Fruit fly (Drosophila melanogaster) whole organism, pupa: Measurements from ENCODE around the gene Qsox3.
A peak's percentile ranks its signal among the peaks of the same experiment; 100 is the strongest.

Experiments
- CG10348 ChIP-seq: fragments of 200-800 bp; sonication (Bioruptor generic); IDR thresholded peaks from 2 replicates; pipeline ENCODE4 v1.3.6; 2022; ENCODE audit warnings: missing biosample characterization, missing genetic modification characterization
- CG12605 ChIP-seq: fragments of 200-800 bp; sonication (Bioruptor generic); IDR thresholded peaks from 2 replicates; pipeline ENCODE4 v1.3.6; 2022; ENCODE audit warnings: missing biosample characterization, missing genetic modification characterization
- CG13204 ChIP-seq: fragments of 200-800 bp; sonication (Bioruptor generic); optimal IDR thresholded peaks from 2 replicates; lab custom pipeline; 2018; ENCODE audit warnings: missing biosample characterization, mild to moderate bottlenecking, missing genetic modification characterization, moderate library complexity
- CG14655 ChIP-seq: fragments of 200-800 bp; sonication (Bioruptor generic); optimal IDR thresholded peaks from 3 replicates; lab custom pipeline; 2017; ENCODE audit warnings: mild to moderate bottlenecking, missing biosample characterization, missing genetic modification reagents, missing genetic modification characterization
- CG15710 ChIP-seq: fragments of 200-800 bp; sonication (Bioruptor generic); optimal IDR thresholded peaks from 2 replicates; lab custom pipeline; 2018; ENCODE audit warnings: missing biosample characterization, mild to moderate bottlenecking, missing genetic modification characterization, moderate library complexity
- CG17806 ChIP-seq: fragments of 200-800 bp; sonication (Bioruptor generic); optimal IDR thresholded peaks from 2 replicates; lab custom pipeline; 2018; ENCODE audit warnings: missing biosample characterization, mild to moderate bottlenecking, missing genetic modification characterization, moderate library complexity
- CG32121 ChIP-seq: fragments of 200-800 bp; sonication (Bioruptor generic); IDR thresholded peaks from 2 replicates; pipeline ENCODE4 v1.3.6; 2022; ENCODE audit warnings: missing biosample characterization, missing genetic modification characterization
- CG34367 ChIP-seq: fragments of 200-800 bp; sonication (Bioruptor generic); optimal IDR thresholded peaks from 2 replicates; lab custom pipeline; 2018; ENCODE audit warnings: missing biosample characterization, mild to moderate bottlenecking, missing genetic modification characterization
- CG4496 ChIP-seq: fragments of 200-800 bp; sonication (Bioruptor generic); IDR thresholded peaks from 3 replicates; pipeline ENCODE4 v1.3.6; 2022; ENCODE audit warnings: missing biosample characterization, missing genetic modification characterization
- CG8159 ChIP-seq: fragments of 200-800 bp; sonication (Bioruptor generic); optimal IDR thresholded peaks from 3 replicates; lab custom pipeline; 2018; ENCODE audit warnings: missing biosample characterization, mild to moderate bottlenecking, missing genetic modification characterization, moderate library complexity
- CG8301 ChIP-seq: fragments of 200-800 bp; sonication (Bioruptor generic); optimal IDR thresholded peaks from 2 replicates; lab custom pipeline; 2018; ENCODE audit warnings: missing biosample characterization, mild to moderate bottlenecking, missing genetic modification characterization
- CG9948 ChIP-seq: fragments of 200-800 bp; sonication (Bioruptor generic); optimal IDR thresholded peaks from 2 replicates; lab custom pipeline; 2018; ENCODE audit warnings: missing biosample characterization, mild to moderate bottlenecking, missing genetic modification characterization, moderate library complexity
- D1 ChIP-seq: fragments of 200-800 bp; sonication (Bioruptor generic); optimal IDR thresholded peaks from 2 replicates; lab custom pipeline; 2018; ENCODE audit warnings: missing biosample characterization, mild to moderate bottlenecking, missing genetic modification characterization, moderate library complexity
- EcR ChIP-seq: fragments of 200-800 bp; sonication (Bioruptor generic); optimal IDR thresholded peaks from 3 replicates; lab custom pipeline; 2019; ENCODE audit warnings: missing biosample characterization, missing genetic modification characterization, mild to moderate bottlenecking, moderate library complexity, missing genetic modification reagents
- Ets98B ChIP-seq: fragments of 200-800 bp; sonication (Bioruptor generic); IDR thresholded peaks from 2 replicates; pipeline ENCODE4 v1.3.6; 2022; ENCODE audit warnings: missing biosample characterization, missing genetic modification characterization
- Pif1A ChIP-seq: fragments of 200-800 bp; sonication (Bioruptor generic); optimal IDR thresholded peaks from 3 replicates; lab custom pipeline; 2016; ENCODE audit warnings: missing biosample characterization, missing genetic modification characterization
- Pif1B ChIP-seq: fragments of 200-800 bp; sonication (Bioruptor generic); optimal IDR thresholded peaks from 3 replicates; lab custom pipeline; 2016; ENCODE audit warnings: missing biosample characterization, missing genetic modification characterization
- Snoo ChIP-seq: fragments of 200-800 bp; sonication (Bioruptor generic); optimal IDR thresholded peaks from 3 replicates; lab custom pipeline; 2017; ENCODE audit warnings: missing biosample characterization, mild to moderate bottlenecking, missing genetic modification characterization, inconsistent platforms
- fd96Ca ChIP-seq: fragments of 200-800 bp; sonication (Bioruptor generic); IDR thresholded peaks from 3 replicates; pipeline ENCODE4 v1.3.6; 2022; ENCODE audit warnings: missing biosample characterization, missing genetic modification characterization
- gl ChIP-seq: fragments of 200-800 bp; sonication (Bioruptor generic); optimal IDR thresholded peaks from 2 replicates; lab custom pipeline; 2018; ENCODE audit warnings: missing biosample characterization, mild to moderate bottlenecking, missing genetic modification characterization
- rn ChIP-seq: fragments of 200-800 bp; sonication (Bioruptor generic); IDR thresholded peaks from 2 replicates; pipeline ENCODE4 v1.3.6; 2022; ENCODE audit warnings: missing biosample characterization, missing genetic modification characterization

Gene Qsox3

DNA sequence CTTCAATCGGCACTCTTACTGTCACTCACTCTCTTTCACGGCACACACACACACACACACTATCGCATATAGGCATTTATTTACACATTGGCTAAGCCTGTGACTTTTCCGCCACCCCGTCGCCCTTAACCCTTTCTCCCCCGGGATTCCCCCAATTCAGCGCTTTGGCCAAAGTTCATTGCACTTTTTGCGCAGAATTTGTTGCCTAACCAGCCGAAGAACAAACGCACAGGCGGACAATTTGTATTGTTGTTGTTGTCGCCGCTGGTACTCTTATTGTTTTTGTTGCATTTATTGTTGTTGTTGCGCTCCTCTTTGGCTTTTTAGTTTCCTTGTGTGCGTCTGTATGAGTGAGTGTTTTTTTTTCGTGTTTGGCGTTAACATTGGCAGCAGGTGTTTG is 12.9 kb upstream of the Qsox3 start:
- TF ChIP-seq EcR (GFP tag; lab: Kevin White, UChicago): peak; percentile 78
- TF ChIP-seq Ets98B (GFP tag; lab: Robert Waterston, UW): no peak
- no peak for TF ChIP-seq fd96Ca (GFP tag; lab: Robert Waterston, UW)
- TF ChIP-seq, all 21 proteins: peak for 1

dm6 chr3R:21899170-21899575 is 12.4 kb upstream of the Qsox3 start:
- TF ChIP-seq CG9948: peak; percentile 76
- peak; percentile 33; the same call in 1 of the 2 replicates for TF ChIP-seq Ets98B (GFP tag; lab: Robert Waterston, UW)
- peak; percentile 79 for TF ChIP-seq CG8301 (tag; lab: Kevin White, UChicago)
- TF ChIP-seq CG8159 (tag; lab: Kevin White, UChicago): peak; percentile 87
- peak; percentile 84 for TF ChIP-seq CG17806
- TF ChIP-seq CG13204: peak; percentile 28
- TF ChIP-seq EcR (GFP tag; lab: Kevin White, UChicago): no peak
- TF ChIP-seq CG32121: no peak
- peak; percentile 89 for TF ChIP-seq CG14655 (GFP tag; lab: Kevin White, UChicago)
- TF ChIP-seq gl: peak; percentile 53
- no peak for TF ChIP-seq rn (GFP tag; lab: Robert Waterston, UW)
- TF ChIP-seq Snoo (tag; lab: Kevin White, UChicago): peak; percentile 51
- peak; percentile 51 for TF ChIP-seq D1 (tag; lab: Kevin White, UChicago)
- TF ChIP-seq CG12605: peak; percentile 42; the same call in 1 of the 2 replicates
- TF ChIP-seq Pif1A: peak; percentile 57
- no peak for TF ChIP-seq CG10348 (GFP tag; lab: Robert Waterston, UW)
- TF ChIP-seq CG4496 (GFP tag; lab: Robert Waterston, UW): peak; percentile 45; the same call in 1 of the 3 replicates
- TF ChIP-seq Pif1B (GFP tag; lab: Kevin White, UChicago): peak; percentile 58
- TF ChIP-seq CG34367 (tag; lab: Kevin White, UChicago): peak; percentile 24
- TF ChIP-seq fd96Ca (GFP tag; lab: Robert Waterston, UW): no peak
- TF ChIP-seq CG15710 (tag; lab: Kevin White, UChicago): peak; percentile 72

- TF ChIP-seq CG14655 (GFP tag; lab: Kevin White, UChicago) (peak; percentile 5), Pif1B (GFP tag; lab: Kevin White, UChicago) (no peak), EcR (GFP tag; lab: Kevin White, UChicago) (peak; percentile 90), CG15710 (tag; lab: Kevin White, UChicago) (peak; percentile 2)
- TF ChIP-seq, all 21 proteins: peak for 3
Measured at dm6 chr3R:21904345-21904744, 7.3 kb upstream of the Qsox3 start.

dm6 chr3R:21905615-21906014 is 6.0 kb upstream of the Qsox3 start:
- TF ChIP-seq fd96Ca (GFP tag; lab: Robert Waterston, UW) (peak; percentile 82; the same call in 2 of the 3 replicates), CG13204 (peak; percentile 57), CG4496 (GFP tag; lab: Robert Waterston, UW) (peak; percentile 91), rn (GFP tag; lab: Robert Waterston, UW) (peak; percentile 78), CG17806 (peak; percentile 91), EcR (GFP tag; lab: Kevin White, UChicago) (peak; percentile 6), CG15710 (tag; lab: Kevin White, UChicago) (peak; percentile 89), CG32121 (peak; percentile 83), gl (peak; percentile 65), CG8159 (tag; lab: Kevin White, UChicago) (peak; percentile 88), Ets98B (GFP tag; lab: Robert Waterston, UW) (peak; percentile 90), Snoo (tag; lab: Kevin White, UChicago) (peak; percentile 81), Pif1A (peak; percentile 87), CG10348 (GFP tag; lab: Robert Waterston, UW) (no peak), CG14655 (GFP tag; lab: Kevin White, UChicago) (peak; percentile 94), CG9948 (peak; percentile 94), CG12605 (peak; percentile 83), D1 (tag; lab: Kevin White, UChicago) (peak; percentile 84), CG8301 (tag; lab: Kevin White, UChicago) (peak; percentile 94), CG34367 (tag; lab: Kevin White, UChicago) (peak; percentile 87), Pif1B (GFP tag; lab: Kevin White, UChicago) (peak; percentile 85)

DNA sequence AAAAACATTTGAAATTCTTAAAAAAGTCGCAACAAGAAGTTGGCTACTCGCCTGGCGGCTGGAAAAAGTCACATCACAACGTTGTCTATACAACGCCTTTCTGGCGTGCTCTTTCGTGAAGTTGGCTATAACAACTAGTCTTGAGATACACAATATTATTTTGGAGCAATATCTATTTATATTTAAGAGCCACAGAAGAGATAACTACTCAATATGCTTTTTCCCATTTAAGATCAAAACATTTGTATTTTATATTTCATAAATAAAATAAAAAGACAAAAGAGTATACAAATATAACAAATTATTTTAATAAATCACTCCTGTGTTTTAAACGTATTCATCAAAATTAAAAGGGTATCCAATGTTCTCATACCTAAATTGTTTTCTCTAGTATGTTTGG is 4.7 kb upstream of the Qsox3 start:
- TF ChIP-seq CG15710 (tag; lab: Kevin White, UChicago): no peak
- TF ChIP-seq CG8301 (tag; lab: Kevin White, UChicago): peak; percentile 50
- peak; percentile 76 for TF ChIP-seq CG14655 (GFP tag; lab: Kevin White, UChicago)
- TF ChIP-seq EcR (GFP tag; lab: Kevin White, UChicago): no peak
- peak; percentile 39 for TF ChIP-seq CG9948
- TF ChIP-seq CG17806: peak; percentile 4

DNA sequence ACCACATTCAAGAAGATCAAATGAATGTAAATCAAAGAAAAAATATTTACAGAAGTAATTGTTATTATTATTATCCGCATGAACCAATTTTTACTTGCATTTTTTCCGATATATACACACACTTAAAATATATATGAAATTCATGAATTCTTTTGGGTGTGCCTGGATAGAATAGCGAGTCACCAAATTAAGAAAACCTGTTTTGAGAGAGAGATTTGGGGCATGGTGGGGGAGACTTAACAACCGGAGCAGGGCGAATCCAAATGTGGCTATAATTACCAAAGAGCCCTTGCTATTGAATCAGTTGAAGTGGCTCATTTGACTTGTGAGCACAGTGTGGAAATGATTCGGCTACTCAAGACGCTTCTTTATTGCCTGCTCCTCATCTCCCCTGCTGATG is 1.8 kb downstream of the Qsox3 start, which contains the start of gene Qsox2:
Qsox2 (plus strand) TSS at position 301 of the 400 bp plus-strand sequence.
- no peak for TF ChIP-seq CG8301 (tag; lab: Kevin White, UChicago)
- TF ChIP-seq CG14655 (GFP tag; lab: Kevin White, UChicago): no peak
- no peak for TF ChIP-seq EcR (GFP tag; lab: Kevin White, UChicago)
- TF ChIP-seq Pif1A: no peak

DNA sequence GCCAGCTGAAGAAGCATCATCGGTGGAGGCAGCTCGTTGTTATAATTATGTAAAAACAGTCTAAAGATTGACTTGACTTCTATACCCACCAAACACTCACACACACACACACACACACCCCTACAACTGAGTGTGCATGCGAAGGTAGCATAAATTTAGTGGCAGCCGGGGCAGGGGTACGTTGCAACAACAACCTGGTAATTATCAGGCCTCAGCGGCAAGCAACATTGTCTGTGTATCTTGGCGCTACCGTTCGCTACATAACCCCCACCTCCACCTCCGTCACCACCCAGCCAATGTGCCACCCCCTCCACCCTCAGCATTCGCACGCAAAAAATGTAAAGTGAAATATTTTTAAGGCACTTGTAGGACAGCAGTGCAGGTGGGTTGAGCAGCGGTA is 5.4 kb downstream of the Qsox3 start:
- no peak for TF ChIP-seq CG17806
- TF ChIP-seq Ets98B (GFP tag; lab: Robert Waterston, UW): no peak
